Worm (Caenorhabditis elegans) whole organism, late embryonic: ENCODE data around the gene unc-62.

Source experiments
- npax-4 ChIP-seq: sonication (generic microtip); optimal IDR thresholded peaks from 2 replicates; lab custom pipeline; 2016; ENCODE audit warnings: missing genetic modification characterization, missing compliant biosample characterization
- ref-2 ChIP-seq: sonication (generic microtip); optimal IDR thresholded peaks from 2 replicates; lab custom pipeline; 2016; ENCODE audit warnings: missing genetic modification characterization, missing compliant biosample characterization
- sox-4 ChIP-seq: sonication (generic microtip); optimal IDR thresholded peaks from 2 replicates; lab custom pipeline; 2017; ENCODE audit warnings: mild to moderate bottlenecking, missing genetic modification characterization, inconsistent platforms, missing compliant biosample characterization

- TF ChIP-seq sox-4 (tag; lab: Kevin White, UChicago), result no peak
- no peak for TF ChIP-seq ref-2 (tag; lab: Kevin White, UChicago)
- TF ChIP-seq npax-4 (tag; lab: Kevin White, UChicago), result no peak
These were observed 5.4 kb downstream of the unc-62 start for ce11 chrV:4502624-4503023.
